Worm (Caenorhabditis elegans) whole organism, L1 larva: ENCODE data around the gene nspc-20.

Experiments
- F16B12.6 ChIP-seq: fragments of 150-350 bp; optimal IDR thresholded peaks from 2 replicates; lab custom pipeline; 2014; ENCODE audit warnings: missing biosample characterization, missing genetic modification characterization
- ama-1 ChIP-seq: fragments of 150-350 bp; optimal IDR thresholded peaks from 2 replicates; lab custom pipeline; 2014
- ceh-8 ChIP-seq: fragments of 200-800 bp; sonication (Bioruptor generic); optimal IDR thresholded peaks from 2 replicates; lab custom pipeline; 2018; ENCODE audit warnings: mild to moderate bottlenecking, missing genetic modification characterization, moderate library complexity, missing compliant biosample characterization
- ceh-82 ChIP-seq, 3 experiments: fragments of 150-350 bp in 1 of 3; sonication (generic microtip) in 2 of 3; optimal IDR thresholded peaks; 2 replicates each; lab custom pipeline; 2014 to 2017; ENCODE audit warnings: missing biosample characterization in 3 of 3, missing genetic modification characterization in 3 of 3
- dsc-1 ChIP-seq: sonication (generic microtip); optimal IDR thresholded peaks from 2 replicates; lab custom pipeline; 2016; ENCODE audit warnings: mild to moderate bottlenecking, missing genetic modification characterization, missing compliant biosample characterization
- efl-3 ChIP-seq: fragments of 200-800 bp; sonication (Bioruptor generic); optimal IDR thresholded peaks from 2 replicates; lab custom pipeline; 2018; ENCODE audit warnings: mild to moderate bottlenecking, missing genetic modification characterization, missing compliant biosample characterization
- fos-1 ChIP-seq: fragments of 150-350 bp; optimal IDR thresholded peaks from 2 replicates; lab custom pipeline; 2014; ENCODE audit warnings: missing biosample characterization, missing genetic modification characterization
- lin-39 ChIP-seq: fragments of 150-350 bp; optimal IDR thresholded peaks from 2 replicates; lab custom pipeline; 2014; ENCODE audit warnings: missing biosample characterization, missing genetic modification reagents, missing genetic modification characterization
- lsy-2 ChIP-seq, 2 experiments: fragments of 150-350 bp; optimal IDR thresholded peaks; 2 replicates each; lab custom pipeline; 2014; ENCODE audit warnings: missing biosample characterization in 2 of 2, missing genetic modification characterization in 2 of 2
- mdl-1 ChIP-seq, 2 experiments: fragments of 150-350 bp; optimal IDR thresholded peaks; 2 replicates each; lab custom pipeline; 2014 to 2017; ENCODE audit warnings: missing biosample characterization in 2 of 2, missing genetic modification characterization in 2 of 2, inconsistent platforms in 1 of 2
- nhr-12 ChIP-seq: sonication (generic microtip); optimal IDR thresholded peaks from 2 replicates; lab custom pipeline; 2017; ENCODE audit warnings: missing biosample characterization, missing genetic modification characterization
- nhr-71 ChIP-seq: sonication (generic microtip); optimal IDR thresholded peaks from 2 replicates; lab custom pipeline; 2016; ENCODE audit warnings: mild to moderate bottlenecking, missing genetic modification characterization, moderate library complexity, missing compliant biosample characterization
- tbx-2 ChIP-seq: sonication (generic microtip); optimal IDR thresholded peaks from 2 replicates; lab custom pipeline; 2016; ENCODE audit warnings: missing genetic modification characterization, missing compliant biosample characterization
- zag-1 ChIP-seq: fragments of 150-350 bp; optimal IDR thresholded peaks from 2 replicates; lab custom pipeline; 2014; ENCODE audit warnings: missing biosample characterization, missing genetic modification characterization

- TF ChIP-seq F16B12.6 (tag; lab: Kevin White, UChicago) (no peak), lin-39 (peak; percentile 58), dsc-1 (tag; lab: Kevin White, UChicago) (no peak), lsy-2 (tag; optimal IDR thresholded peaks at IDR 0.05; lab: Kevin White, UChicago) (peak in 1 of 2 experiments; percentile 10), fos-1 (tag; lab: Kevin White, UChicago) (no peak), ceh-82 (tag; optimal IDR thresholded peaks at IDR 0.05; lab: Kevin White, UChicago) (no peak), ama-1 (no peak), ceh-8 (GFP tag; lab: Kevin White, UChicago) (no peak), efl-3 (GFP tag; lab: Kevin White, UChicago) (peak; percentile 62), nhr-12 (no peak), zag-1 (tag; lab: Kevin White, UChicago) (no peak), tbx-2 (no peak), mdl-1 (tag; optimal IDR thresholded peaks at IDR 0.05; lab: Kevin White, UChicago) (no peak), nhr-71 (tag; lab: Kevin White, UChicago) (peak; percentile 69)
Observed at ce11 chrX:14500422-14501058, 29.5 kb downstream of the nspc-20 start.
